Fruit fly (Drosophila melanogaster) whole organism, embryonic: ENCODE measurements around the gene msb1l.

Source experiments
- CG10274 ChIP-seq: fragments of 200-800 bp; sonication (Bioruptor generic); optimal IDR thresholded peaks from 3 replicates; lab custom pipeline; 2017; ENCODE audit warnings: missing biosample characterization, mild to moderate bottlenecking, missing genetic modification characterization
- CG11093 ChIP-seq: fragments of 200-800 bp; sonication (Bioruptor generic); IDR thresholded peaks from 3 replicates; pipeline ENCODE4 v1.3.6; 2022; ENCODE audit warnings: missing biosample characterization, missing genetic modification characterization
- CG11504 ChIP-seq: fragments of 200-800 bp; sonication (Bioruptor generic); optimal IDR thresholded peaks from 3 replicates; lab custom pipeline; 2019; ENCODE audit warnings: missing biosample characterization, mild to moderate bottlenecking, missing genetic modification characterization, moderate library complexity
- CG12219 ChIP-seq: fragments of 200-800 bp; sonication (Bioruptor generic); optimal IDR thresholded peaks from 3 replicates; lab custom pipeline; 2018; ENCODE audit warnings: missing biosample characterization, mild to moderate bottlenecking, missing genetic modification characterization
- CG12391 ChIP-seq: fragments of 200-800 bp; sonication (Bioruptor generic); optimal IDR thresholded peaks from 3 replicates; lab custom pipeline; 2018; ENCODE audit warnings: missing biosample characterization, mild to moderate bottlenecking, missing genetic modification characterization, moderate library complexity
- CG12769 ChIP-seq: fragments of 200-800 bp; sonication (Bioruptor generic); optimal IDR thresholded peaks from 2 replicates; lab custom pipeline; 2019; ENCODE audit warnings: missing biosample characterization, mild to moderate bottlenecking, missing genetic modification characterization, moderate library complexity
- CG13894 ChIP-seq: fragments of 200-800 bp; sonication (Bioruptor generic); optimal IDR thresholded peaks from 3 replicates; lab custom pipeline; 2018; ENCODE audit warnings: missing biosample characterization, mild to moderate bottlenecking, missing genetic modification characterization, moderate library complexity
- CG15696 ChIP-seq: fragments of 200-800 bp; sonication (Bioruptor generic); optimal IDR thresholded peaks from 2 replicates; lab custom pipeline; 2019; ENCODE audit warnings: missing biosample characterization, mild to moderate bottlenecking, missing genetic modification characterization, moderate library complexity
- CG18764 ChIP-seq: fragments of 200-800 bp; sonication (Bioruptor generic); optimal IDR thresholded peaks from 3 replicates; lab custom pipeline; 2016; ENCODE audit warnings: missing biosample characterization, missing genetic modification characterization
- CG2889 ChIP-seq: fragments of 200-800 bp; sonication (Bioruptor generic); IDR thresholded peaks from 3 replicates; pipeline ENCODE4 v1.3.6; 2022; ENCODE audit warnings: missing biosample characterization, missing genetic modification characterization
- CG30403 ChIP-seq: fragments of 200-800 bp; sonication (Bioruptor generic); optimal IDR thresholded peaks from 3 replicates; lab custom pipeline; 2016; ENCODE audit warnings: missing biosample characterization, missing genetic modification characterization
- CG31441 ChIP-seq: fragments of 200-800 bp; sonication (Bioruptor generic); IDR thresholded peaks from 2 replicates; pipeline ENCODE4 v1.3.6; 2022; ENCODE audit warnings: missing biosample characterization, missing genetic modification characterization
- CG32532 ChIP-seq: fragments of 200-800 bp; sonication (Bioruptor generic); IDR thresholded peaks from 2 replicates; pipeline ENCODE4 v1.3.6; 2022; ENCODE audit warnings: missing biosample characterization, missing genetic modification characterization
- CG3838 ChIP-seq: fragments of 200-800 bp; sonication (Bioruptor generic); optimal IDR thresholded peaks from 3 replicates; lab custom pipeline; 2016; ENCODE audit warnings: missing biosample characterization, missing genetic modification characterization
- CG4282 ChIP-seq: fragments of 200-800 bp; sonication (Bioruptor generic); optimal IDR thresholded peaks from 2 replicates; lab custom pipeline; 2016; ENCODE audit warnings: missing biosample characterization, missing genetic modification characterization
- CG6254 ChIP-seq: fragments of 200-800 bp; sonication (Bioruptor generic); optimal IDR thresholded peaks from 3 replicates; lab custom pipeline; 2017; ENCODE audit warnings: mild to moderate bottlenecking, missing biosample characterization, missing genetic modification reagents, missing genetic modification characterization
- CG6654 ChIP-seq: fragments of 200-800 bp; sonication (Bioruptor generic); optimal IDR thresholded peaks from 2 replicates; lab custom pipeline; 2017; ENCODE audit warnings: missing biosample characterization, mild to moderate bottlenecking, missing genetic modification characterization
- CG6791 ChIP-seq: fragments of 200-800 bp; sonication (Bioruptor generic); IDR thresholded peaks from 3 replicates; pipeline ENCODE4 v1.3.6; 2022; ENCODE audit warnings: missing biosample characterization, missing genetic modification characterization; ENCODE audit not compliant: partially characterized antibody
- CG6854 ChIP-seq: fragments of 200-800 bp; sonication (Bioruptor generic); optimal IDR thresholded peaks from 3 replicates; lab custom pipeline; 2017; ENCODE audit warnings: missing biosample characterization, mild to moderate bottlenecking, missing genetic modification characterization
- CG7745 ChIP-seq: fragments of 200-800 bp; sonication (Bioruptor generic); optimal IDR thresholded peaks from 2 replicates; lab custom pipeline; 2018; ENCODE audit warnings: missing biosample characterization, mild to moderate bottlenecking, missing genetic modification characterization, moderate library complexity
- CG8924 ChIP-seq: fragments of 200-800 bp; optimal IDR thresholded peaks from 3 replicates; lab custom pipeline; 2019; ENCODE audit warnings: missing biosample characterization, mild to moderate bottlenecking, missing genetic modification characterization, moderate library complexity
- CG9932 ChIP-seq: fragments of 200-800 bp; sonication (Bioruptor generic); IDR thresholded peaks from 2 replicates; pipeline ENCODE4 v1.3.6; 2022; ENCODE audit warnings: missing biosample characterization, missing genetic modification characterization
- CHES-1-like ChIP-seq: fragments of 200-800 bp; sonication (Bioruptor generic); optimal IDR thresholded peaks from 2 replicates; lab custom pipeline; 2016; ENCODE audit warnings: missing biosample characterization, missing genetic modification characterization
- Doc2 ChIP-seq: fragments of 200-800 bp; sonication (Bioruptor generic); IDR thresholded peaks from 2 replicates; pipeline ENCODE4 v1.3.6; 2022; ENCODE audit warnings: missing biosample characterization, missing genetic modification characterization
- Doc3 ChIP-seq: fragments of 200-800 bp; sonication (Bioruptor generic); IDR thresholded peaks from 3 replicates; pipeline ENCODE4 v1.3.6; 2022; ENCODE audit warnings: missing biosample characterization, missing genetic modification characterization; ENCODE audit not compliant: partially characterized antibody
- E2f2 ChIP-seq: fragments of 200-800 bp; sonication (Bioruptor generic); IDR thresholded peaks from 2 replicates; pipeline ENCODE4 v1.3.6; 2022; ENCODE audit warnings: missing biosample characterization, missing genetic modification characterization
- HHEX ChIP-seq: fragments of 200-800 bp; sonication (Bioruptor generic); optimal IDR thresholded peaks from 3 replicates; lab custom pipeline; 2017; ENCODE audit warnings: missing biosample characterization, mild to moderate bottlenecking, missing genetic modification characterization, missing genetic modification reagents
- Hand ChIP-seq: fragments of 200-800 bp; sonication (Bioruptor generic); optimal IDR thresholded peaks from 2 replicates; lab custom pipeline; 2017; ENCODE audit warnings: mild to moderate bottlenecking, missing biosample characterization, missing genetic modification reagents, missing genetic modification characterization
- MBD-R2 ChIP-seq: fragments of 200-800 bp; sonication (Bioruptor generic); IDR thresholded peaks from 2 replicates; pipeline ENCODE4 v1.3.6; 2022; ENCODE audit warnings: missing biosample characterization, missing genetic modification characterization
- Meics ChIP-seq: fragments of 200-800 bp; sonication (Bioruptor generic); optimal IDR thresholded peaks from 2 replicates; lab custom pipeline; 2017; ENCODE audit warnings: missing biosample characterization, mild to moderate bottlenecking, missing genetic modification characterization
- NC2β ChIP-seq: fragments of 200-800 bp; sonication (Bioruptor generic); optimal IDR thresholded peaks from 2 replicates; lab custom pipeline; 2016; ENCODE audit warnings: missing biosample characterization, missing genetic modification characterization
- Oaz ChIP-seq: fragments of 200-800 bp; sonication (Bioruptor generic); IDR thresholded peaks from 2 replicates; pipeline ENCODE4 v1.3.6; 2022; ENCODE audit warnings: missing biosample characterization, missing genetic modification characterization
- Oli ChIP-seq: fragments of 200-800 bp; sonication (Bioruptor generic); optimal IDR thresholded peaks from 2 replicates; lab custom pipeline; 2018; ENCODE audit warnings: missing biosample characterization, mild to moderate bottlenecking, missing genetic modification characterization, moderate library complexity
- Xbp1 ChIP-seq: fragments of 200-800 bp; sonication (Bioruptor generic); optimal IDR thresholded peaks from 3 replicates; lab custom pipeline; 2016; ENCODE audit warnings: missing biosample characterization, mild to moderate bottlenecking, missing genetic modification characterization
- chn ChIP-seq: fragments of 200-800 bp; sonication (Bioruptor generic); optimal IDR thresholded peaks from 2 replicates; lab custom pipeline; 2016; ENCODE audit warnings: missing biosample characterization, missing genetic modification characterization
- danr ChIP-seq: fragments of 200-800 bp; sonication (Bioruptor generic); IDR thresholded peaks from 2 replicates; pipeline ENCODE4 v1.3.6; 2022; ENCODE audit warnings: missing biosample characterization, missing genetic modification characterization
- disco-r ChIP-seq: fragments of 200-800 bp; sonication (Bioruptor generic); optimal IDR thresholded peaks from 2 replicates; lab custom pipeline; 2016; ENCODE audit warnings: missing biosample characterization, missing genetic modification characterization
- dm ChIP-seq: fragments of 200-800 bp; sonication (Bioruptor generic); optimal IDR thresholded peaks from 3 replicates; lab custom pipeline; 2016; ENCODE audit warnings: missing biosample characterization, missing genetic modification characterization
- gem ChIP-seq: fragments of 200-800 bp; sonication (Bioruptor generic); optimal IDR thresholded peaks from 2 replicates; lab custom pipeline; 2019; ENCODE audit warnings: missing biosample characterization, mild to moderate bottlenecking, missing genetic modification characterization, moderate library complexity
- h ChIP-seq: fragments of >200 bp; optimal IDR thresholded peaks from 2 replicates; lab custom pipeline; 2017
- kay ChIP-seq: fragments of 200-800 bp; sonication (Bioruptor generic); optimal IDR thresholded peaks from 2 replicates; lab custom pipeline; 2016; ENCODE audit warnings: missing biosample characterization, missing genetic modification characterization
- lbe ChIP-seq: fragments of 200-800 bp; sonication (Bioruptor generic); optimal IDR thresholded peaks from 2 replicates; lab custom pipeline; 2016; ENCODE audit warnings: missing biosample characterization, mild to moderate bottlenecking, missing genetic modification characterization
- mirr ChIP-seq: fragments of 200-800 bp; sonication (Bioruptor generic); optimal IDR thresholded peaks from 3 replicates; lab custom pipeline; 2018; ENCODE audit warnings: missing biosample characterization, mild to moderate bottlenecking, missing genetic modification characterization
- oc ChIP-seq: fragments of 200-800 bp; sonication (Bioruptor generic); optimal IDR thresholded peaks from 2 replicates; lab custom pipeline; 2018; ENCODE audit warnings: missing biosample characterization, mild to moderate bottlenecking, missing genetic modification characterization, moderate library complexity
- sens ChIP-seq: fragments of 200-800 bp; sonication (Bioruptor generic); peaks from one replicate; lab custom pipeline; 2016; ENCODE audit warnings: missing biosample characterization, missing genetic modification characterization
- slbo ChIP-seq: fragments of 200-800 bp; sonication (Bioruptor generic); IDR thresholded peaks from 2 replicates; pipeline ENCODE4 v1.3.6; 2022; ENCODE audit warnings: missing biosample characterization, missing genetic modification characterization
- sob ChIP-seq: fragments of 200-800 bp; sonication (Bioruptor generic); IDR thresholded peaks from 2 replicates; pipeline ENCODE4 v1.3.6; 2022; ENCODE audit warnings: missing biosample characterization, missing genetic modification characterization
- sr ChIP-seq: fragments of 200-800 bp; sonication (Bioruptor generic); IDR thresholded peaks from 3 replicates; pipeline ENCODE4 v1.3.6; 2022; ENCODE audit warnings: missing biosample characterization, missing genetic modification characterization
- unc-4 ChIP-seq: fragments of 200-800 bp; sonication (Bioruptor generic); IDR thresholded peaks from 2 replicates; pipeline ENCODE4 v1.3.6; 2022; ENCODE audit warnings: missing biosample characterization, missing genetic modification characterization; ENCODE audit not compliant: partially characterized antibody
- yki ChIP-seq: fragments of >200 bp; optimal IDR thresholded peaks from 3 replicates; lab custom pipeline; 2018

Gene msb1l

dm6 chr2L:19546869-19547710 is 30.4 kb upstream of the msb1l start, which contains the start of gene CG10337 (continued):
- TF ChIP-seq CG18764 (GFP tag; lab: Kevin White, UChicago) (no peak), CG15696 (tag; lab: Kevin White, UChicago) (peak; percentile 19), MBD-R2 (GFP tag; lab: Robert Waterston, UW) (peak; percentile 59; the same call in 1 of the 2 replicates), chn (no peak), mirr (peak; percentile 42), Xbp1 (GFP tag; lab: Kevin White, UChicago) (peak; percentile 24), danr (GFP tag; lab: Robert Waterston, UW) (no peak), CG12769 (tag; lab: Kevin White, UChicago) (peak; percentile 60), lbe (GFP tag; lab: Kevin White, UChicago) (no peak), CG6791 (GFP tag; lab: Robert Waterston, UW) (no peak), oc (tag; lab: Kevin White, UChicago) (peak; percentile 27), gem (tag; lab: Kevin White, UChicago) (peak; percentile 70), CG32532 (GFP tag; lab: Robert Waterston, UW) (peak; percentile 49), CG3838 (GFP tag; lab: Kevin White, UChicago) (no peak), CG2889 (GFP tag; lab: Robert Waterston, UW) (no peak), CG12391 (tag; lab: Kevin White, UChicago) (peak; percentile 54), dm (GFP tag; lab: Kevin White, UChicago) (peak; percentile 12), CG11504 (tag; lab: Kevin White, UChicago) (peak; percentile 64), CG10274 (GFP tag; lab: Kevin White, UChicago) (peak; percentile 95), CG31441 (GFP tag; lab: Robert Waterston, UW) (peak; percentile 16; the same call in 1 of the 2 replicates), CG13894 (peak; percentile 39), CG8924 (tag; lab: Kevin White, UChicago) (peak; percentile 58), Doc3 (GFP tag; lab: Robert Waterston, UW) (no peak), sens (GFP tag; lab: Kevin White, UChicago) (peak; percentile 85), CG6654 (GFP tag; lab: Kevin White, UChicago) (no peak), unc-4 (no peak), CG4282 (GFP tag; lab: Kevin White, UChicago) (no peak), CG9932 (GFP tag; lab: Robert Waterston, UW) (peak; percentile 42), CHES-1-like (peak; percentile 21), E2f2 (GFP tag; lab: Robert Waterston, UW) (peak; percentile 30; the same call in 1 of the 2 replicates), h (lab: Kevin White, UChicago) (no peak), Hand (GFP tag; lab: Kevin White, UChicago) (peak; percentile 65), HHEX (peak; percentile 40), CG11093 (GFP tag; lab: Robert Waterston, UW) (no peak), Oaz (GFP tag; lab: Robert Waterston, UW) (no peak), CG6854 (GFP tag; lab: Kevin White, UChicago) (peak; percentile 64), Oli (tag; lab: Kevin White, UChicago) (no peak), NC2β (GFP tag; lab: Kevin White, UChicago) (no peak), sob (GFP tag; lab: Robert Waterston, UW) (0 out of 2 replicates have a peak, but pooled peaks have one; percentile 32), Doc2 (GFP tag; lab: Robert Waterston, UW) (no peak), CG30403 (GFP tag; lab: Kevin White, UChicago) (peak; percentile 47), disco-r (GFP tag; lab: Kevin White, UChicago) (peak; percentile 10), CG6254 (no peak), CG12219 (GFP tag; lab: Kevin White, UChicago) (peak; percentile 29), yki (lab: Kevin White, UChicago) (no peak), sr (GFP tag; lab: Robert Waterston, UW) (no peak), kay (peak; percentile 53), slbo (peak; percentile 29; the same call in 1 of the 2 replicates), Meics (peak; percentile 77), CG7745 (no peak)
